Worm (Caenorhabditis elegans) whole organism, L4 larva: ENCODE measurements around the gene aat-3.

Experiments
- R02D3.7 ChIP-seq: fragments of 150-350 bp; sonication (generic microtip); optimal IDR thresholded peaks from 3 replicates; lab custom pipeline; 2014; ENCODE audit warnings: missing biosample characterization, missing genetic modification characterization
- dmd-9 ChIP-seq: fragments of 200-800 bp; sonication (Bioruptor generic); IDR thresholded peaks from 2 replicates; pipeline ENCODE4 v1.3.6; 2022; ENCODE audit warnings: missing genetic modification reagents, missing genetic modification characterization, missing compliant biosample characterization
- dve-1 ChIP-seq: sonication (generic microtip); optimal IDR thresholded peaks from 2 replicates; lab custom pipeline; 2017; ENCODE audit warnings: antibody characterized with exemption, mild to moderate bottlenecking, missing genetic modification characterization, missing compliant biosample characterization; ENCODE audit not compliant: insufficient read depth
- lin-13 ChIP-seq: fragments of 150-350 bp; optimal IDR thresholded peaks from 2 replicates; lab custom pipeline; 2014; ENCODE audit warnings: missing biosample characterization, missing genetic modification reagents, missing genetic modification characterization

- TF ChIP-seq R02D3.7 (tag; lab: Kevin White, UChicago): no peak
- no peak for TF ChIP-seq dmd-9
- TF ChIP-seq dve-1 (tag; lab: Kevin White, UChicago): no peak
- no peak for TF ChIP-seq lin-13 (GFP tag; lab: Kevin White, UChicago)
Measured at ce11 chrX:2552210-2552674, at the start of gene aat-3.
